Fruit fly (Drosophila melanogaster) whole organism, wandering third instar larva: Measurements from ENCODE around the gene Cyp311a1.

Experiments
- Abd-B ChIP-seq: fragments of >200 bp; optimal IDR thresholded peaks from 2 replicates; lab custom pipeline; 2017; ENCODE audit warnings: missing biosample characterization, missing genetic modification characterization
- CG32264 ChIP-seq: fragments of 200-800 bp; sonication (Bioruptor generic); optimal IDR thresholded peaks from 2 replicates; lab custom pipeline; 2016; ENCODE audit warnings: missing biosample characterization, missing genetic modification characterization
- Hr78 ChIP-seq: fragments of >200 bp; optimal IDR thresholded peaks from 2 replicates; lab custom pipeline; 2017; ENCODE audit warnings: missing biosample characterization, missing genetic modification characterization
- Hr83 ChIP-seq: fragments of 200-300 bp; sonication (Bioruptor generic); optimal IDR thresholded peaks from 2 replicates; lab custom pipeline; 2016; ENCODE audit warnings: missing biosample characterization, mild to moderate bottlenecking, missing genetic modification characterization, moderate library complexity; ENCODE audit not compliant: poor library complexity, severe bottlenecking
- Jra ChIP-seq: sonication (Bioruptor generic); optimal IDR thresholded peaks from 2 replicates; lab custom pipeline; 2016; ENCODE audit warnings: missing biosample characterization, missing genetic modification characterization
- Mio ChIP-seq: sonication (Bioruptor generic); optimal IDR thresholded peaks from 2 replicates; lab custom pipeline; 2016; ENCODE audit warnings: missing biosample characterization, missing genetic modification characterization
- OdsH ChIP-seq: fragments of 200-800 bp; sonication (Bioruptor generic); optimal IDR thresholded peaks from 2 replicates; lab custom pipeline; 2016; ENCODE audit warnings: missing biosample characterization, mild to moderate bottlenecking, missing genetic modification characterization
- brk ChIP-seq: fragments of 200-800 bp; sonication (Bioruptor generic); optimal IDR thresholded peaks from 2 replicates; lab custom pipeline; 2016; ENCODE audit warnings: missing biosample characterization, mild to moderate bottlenecking, missing genetic modification characterization
- dsf ChIP-seq: sonication (Bioruptor generic); optimal IDR thresholded peaks from 2 replicates; lab custom pipeline; 2016; ENCODE audit warnings: missing biosample characterization, missing genetic modification characterization, borderline replicate concordance
- pan ChIP-seq: fragments of >200 bp; optimal IDR thresholded peaks from 2 replicates; lab custom pipeline; 2017

DNA sequence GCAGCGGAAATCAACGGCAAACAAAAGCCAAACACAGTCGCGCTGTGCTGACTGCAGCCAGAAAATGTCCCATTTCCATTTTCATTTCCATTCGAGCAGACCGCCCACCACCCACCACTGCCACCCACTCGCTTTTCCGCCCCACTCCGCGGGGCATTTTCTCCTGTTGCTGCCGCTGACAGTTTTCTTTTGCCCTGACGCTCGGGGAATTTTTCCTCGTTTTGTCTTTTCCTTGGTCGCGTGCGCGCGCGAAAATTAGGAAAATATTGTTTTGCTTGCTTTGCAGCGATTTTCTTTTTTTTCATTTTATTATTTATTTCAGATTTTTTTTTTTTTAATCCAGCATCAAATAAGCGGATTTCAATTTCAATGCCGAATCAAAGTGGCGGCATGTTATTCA is 19.0 kb upstream of the Cyp311a1 start:
- no peak for TF ChIP-seq Jra (GFP tag; lab: Kevin White, UChicago)
- TF ChIP-seq Abd-B (GFP tag; lab: Kevin White, UChicago) = no peak
- no peak for TF ChIP-seq OdsH (GFP tag; lab: Kevin White, UChicago)
- no peak for TF ChIP-seq Mio (GFP tag; lab: Kevin White, UChicago)
- no peak for TF ChIP-seq CG32264
- TF ChIP-seq dsf (GFP tag; lab: Kevin White, UChicago) = no peak
- TF ChIP-seq brk (GFP tag; lab: Kevin White, UChicago) = no peak
- no peak for TF ChIP-seq Hr78 (GFP tag; lab: Kevin White, UChicago)
- no peak for TF ChIP-seq pan
- no peak for TF ChIP-seq Hr83 (GFP tag; lab: Kevin White, UChicago)
